Worm (Caenorhabditis elegans) whole organism, late embryonic: ENCODE results near the gene ZK430.5.

ENCODE experiments used
- ahr-1 ChIP-seq: sonication (generic microtip); optimal IDR thresholded peaks from 2 replicates; lab custom pipeline; 2016; ENCODE audit warnings: missing genetic modification characterization, missing compliant biosample characterization
- ceh-14 ChIP-seq: sonication (generic microtip); optimal IDR thresholded peaks from 2 replicates; lab custom pipeline; 2016; ENCODE audit warnings: missing genotype, missing genetic modification characterization, missing compliant biosample characterization
- ceh-18 ChIP-seq: sonication (generic microtip); optimal IDR thresholded peaks from 2 replicates; lab custom pipeline; 2016; ENCODE audit warnings: missing genetic modification characterization, missing compliant biosample characterization
- hlh-30 ChIP-seq: sonication (generic microtip); optimal IDR thresholded peaks from 2 replicates; lab custom pipeline; 2017; ENCODE audit warnings: antibody characterized with exemption, missing genetic modification characterization, missing compliant biosample characterization; ENCODE audit not compliant: insufficient read depth
- nhr-11 ChIP-seq: fragments of 150-350 bp; optimal IDR thresholded peaks from 2 replicates; lab custom pipeline; 2014; ENCODE audit warnings: missing biosample characterization, missing genetic modification characterization
- rnt-1 ChIP-seq: sonication (generic microtip); optimal IDR thresholded peaks from 2 replicates; lab custom pipeline; 2016; ENCODE audit warnings: missing genetic modification characterization, missing compliant biosample characterization
- sdc-2 ChIP-seq: sonication (generic microtip); optimal IDR thresholded peaks from 2 replicates; lab custom pipeline; 2016; ENCODE audit warnings: missing genotype, missing genetic modification characterization, missing compliant biosample characterization
- unc-3 ChIP-seq, 2 experiments: fragments of 200-800 bp in 1 of 2; sonication (Bioruptor generic) in 1 of 2; sonication (generic microtip) in 1 of 2; conservative IDR thresholded peaks in 1 of 2; optimal IDR thresholded peaks in 1 of 2; 2 replicates each; pipeline versions ENCODE4 v1.3.6 to Lab custom; 2016 to 2022; ENCODE audit warnings: missing compliant biosample characterization in 2 of 2, missing genetic modification characterization in 2 of 2, missing genetic modification reagents in 1 of 2

DNA sequence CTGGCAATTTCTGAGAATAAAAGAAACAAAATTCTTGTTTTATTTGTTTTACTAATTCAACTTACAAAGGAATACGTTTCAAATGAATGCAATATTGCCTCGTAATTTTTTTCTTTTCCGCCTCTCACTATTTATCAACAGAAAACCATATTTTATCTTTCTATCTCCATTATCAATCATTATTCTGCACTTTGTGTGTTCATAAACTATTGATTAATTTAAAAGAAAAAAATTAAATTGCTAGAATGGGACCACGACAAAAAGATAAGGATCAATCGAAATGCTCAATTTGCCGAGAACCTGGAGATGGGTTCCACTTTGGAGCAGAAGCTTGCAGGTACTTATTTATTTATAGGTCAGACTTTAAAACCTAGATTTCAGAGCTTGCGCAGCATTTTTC lies 29.7 kb downstream of the ZK430.5 start, which contains the start of gene nhr-273:
- TF ChIP-seq sdc-2 = no peak
- no peak for TF ChIP-seq rnt-1 (tag; lab: Kevin White, UChicago)
- no peak for TF ChIP-seq ahr-1 (tag; lab: Kevin White, UChicago)
- no peak for TF ChIP-seq unc-3 (GFP tag; conservative IDR thresholded peaks at IDR 0.05; lab: Robert Waterston, UW)
- no peak for TF ChIP-seq unc-3 (tag; optimal IDR thresholded peaks at IDR 0.05; lab: Kevin White, UChicago)
- no peak for TF ChIP-seq hlh-30 (tag; lab: Kevin White, UChicago)
- TF ChIP-seq ceh-18 (tag; lab: Kevin White, UChicago) = no peak
- no peak for TF ChIP-seq nhr-11 (tag; lab: Kevin White, UChicago)
- TF ChIP-seq ceh-14 (tag; lab: Kevin White, UChicago) = no peak
